Worm (Caenorhabditis elegans) whole organism, midembryonic: ENCODE data around the gene msp-10.

Experiments used
- flt-1 ChIP-seq: fragments of 200-800 bp; sonication (Bioruptor generic); IDR thresholded peaks from 2 replicates; pipeline ENCODE4 v1.3.6; 2022; ENCODE audit warnings: missing genetic modification characterization, missing compliant biosample characterization
- ref-1 ChIP-seq: fragments of 200-800 bp; sonication (Bioruptor generic); conservative IDR thresholded peaks from 2 replicates; pipeline ENCODE4 v1.3.6; 2022; ENCODE audit warnings: missing genetic modification reagents, missing genetic modification characterization, missing compliant biosample characterization

DNA sequence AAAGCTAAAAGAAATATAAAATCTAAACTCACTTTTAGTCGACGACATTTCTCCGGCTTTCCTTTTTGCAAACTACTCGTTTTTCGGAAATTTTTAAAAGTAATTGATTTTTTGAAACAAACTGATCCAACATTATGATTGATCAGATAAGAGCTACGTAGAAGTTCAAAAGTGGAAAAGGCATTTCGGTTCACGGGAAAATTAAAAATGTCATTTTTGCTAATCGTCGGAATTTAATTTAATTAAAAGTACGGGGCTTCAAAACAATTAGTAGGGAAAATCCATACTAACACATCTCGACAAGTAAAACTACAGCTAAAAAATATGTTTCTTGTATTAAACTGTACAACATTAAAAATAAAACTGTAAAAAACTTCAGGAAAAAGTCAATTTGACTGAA lies 12.2 kb downstream of the msp-10 start, which contains the start of gene K07F5.8:
- TF ChIP-seq ref-1 (GFP tag; lab: Robert Waterston, UW) (no peak), flt-1 (GFP tag; lab: Robert Waterston, UW) (no peak)
